Worm (Caenorhabditis elegans): ENCODE data around the gene ceh-100.

DNA sequence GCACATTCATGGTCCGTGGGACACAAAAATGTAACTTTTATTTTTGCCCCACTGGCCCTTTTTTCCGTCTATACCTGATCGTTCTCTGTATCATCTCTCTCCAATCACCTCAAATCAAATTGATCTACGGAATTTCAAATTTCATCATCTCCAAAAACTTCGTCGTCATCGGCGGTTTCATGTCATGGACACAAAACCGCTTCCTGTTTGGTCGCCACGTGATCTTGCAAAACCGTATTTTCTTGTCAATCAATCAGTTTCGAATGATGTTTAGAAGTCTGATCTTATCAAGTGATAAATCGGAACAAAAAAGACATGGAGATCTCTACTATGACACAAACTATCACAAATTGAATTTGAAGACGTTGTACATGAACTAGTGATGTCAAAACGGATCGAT lies 22.2 kb upstream of the ceh-100 start:
- TF ChIP-seq klf-2 (GFP tag; conservative IDR thresholded peaks at IDR 0.05) (no peak), tab-1 (GFP tag; IDR thresholded peaks at IDR 0.05) (no peak), cog-1 (tag; optimal IDR thresholded peaks at IDR 0.05) (no peak), ztf-23 (GFP tag; IDR thresholded peaks at IDR 0.05) (no peak), med-1 (GFP tag; optimal IDR thresholded peaks at IDR 0.05; ENCODE audit: insufficient read depth) (no peak), flt-1 (GFP tag; IDR thresholded peaks at IDR 0.05) (no peak), T22C8.4 (GFP tag; IDR thresholded peaks at IDR 0.05) (no peak)

Measured in whole organism, midembryonic.